Worm (Caenorhabditis elegans): Measurements from ENCODE around the gene F41C3.2.

Gene F41C3.2

DNA sequence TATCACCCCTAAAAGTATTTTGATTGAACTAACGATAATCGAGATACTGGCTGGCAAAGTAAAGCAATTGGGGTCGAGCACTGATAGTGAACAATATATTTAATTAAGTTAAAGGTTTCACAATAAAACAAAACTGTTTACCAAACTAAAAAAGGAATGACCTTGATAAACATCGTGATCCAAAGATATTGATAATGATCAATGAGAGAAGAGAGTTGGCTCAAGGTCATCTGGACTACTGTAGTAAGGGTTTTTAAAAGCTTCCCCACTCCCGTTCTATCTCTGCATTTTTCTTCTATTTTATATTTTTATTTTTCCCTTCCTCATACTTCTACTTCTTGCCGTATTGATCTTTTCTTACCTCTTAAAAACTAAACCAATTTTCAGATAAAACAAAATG is at the start of gene F41C3.2:
Gene F41C3.2, plus strand, starts transcription at position 388 of the 400 bp plus-strand sequence.
- TF ChIP-seq med-1 (GFP tag; optimal IDR thresholded peaks at IDR 0.05; ENCODE audit: insufficient read depth) (no peak), klf-2 (GFP tag; conservative IDR thresholded peaks at IDR 0.05) (no peak), ztf-29 (GFP tag; IDR thresholded peaks at IDR 0.05) (no peak), flt-1 (GFP tag; IDR thresholded peaks at IDR 0.05) (no peak), ztf-23 (GFP tag; IDR thresholded peaks at IDR 0.05) (no peak), cog-1 (tag; optimal IDR thresholded peaks at IDR 0.05) (no peak), tab-1 (GFP tag; IDR thresholded peaks at IDR 0.05) (no peak), ref-1 (GFP tag; conservative IDR thresholded peaks at IDR 0.05) (no peak), T22C8.4 (GFP tag; IDR thresholded peaks at IDR 0.05) (no peak)

DNA sequence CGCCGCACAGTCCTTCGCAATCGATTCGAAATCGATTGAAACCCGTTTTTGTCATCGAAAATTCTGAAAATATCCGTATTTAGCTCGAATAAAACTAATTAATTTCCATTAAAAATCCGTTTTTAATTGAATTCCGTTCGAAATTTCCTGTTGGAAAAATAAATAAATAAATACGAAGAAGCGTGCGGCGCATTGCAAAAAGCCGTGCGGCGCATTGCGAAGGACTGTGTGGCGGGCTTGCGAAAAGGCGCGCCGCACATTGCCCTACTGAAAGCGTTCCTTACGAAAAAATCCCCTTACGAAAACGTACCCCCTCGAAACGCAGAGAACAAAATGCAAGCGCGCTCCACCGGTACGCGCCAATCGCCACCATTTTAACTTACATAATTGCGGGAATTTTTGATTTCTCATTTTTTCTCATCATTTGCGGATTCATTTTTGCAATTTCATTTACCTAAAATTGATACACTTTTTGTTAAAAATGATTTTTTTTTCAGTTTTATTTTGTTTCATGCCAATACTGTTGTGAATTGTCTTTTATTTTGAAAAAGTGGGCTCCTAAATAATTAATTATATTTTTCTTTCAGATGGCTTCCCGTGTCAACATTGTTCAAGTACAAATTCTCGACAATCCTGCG is 48.2 kb upstream of the F41C3.2 start, which contains the start of gene unc-85:
Gene unc-85, plus strand, starts transcription at position 588 of the 638 bp plus-strand sequence.
- TF ChIP-seq flt-1 (GFP tag; IDR thresholded peaks at IDR 0.05) (peak; percentile 90), ztf-23 (GFP tag; IDR thresholded peaks at IDR 0.05) (peak; percentile 90), T22C8.4 (GFP tag; IDR thresholded peaks at IDR 0.05) (peak; percentile 18; the same call in 1 of the 2 replicates), klf-2 (GFP tag; conservative IDR thresholded peaks at IDR 0.05) (peak; percentile 71), med-1 (GFP tag; optimal IDR thresholded peaks at IDR 0.05; ENCODE audit: insufficient read depth) (peak; percentile 29), tab-1 (GFP tag; IDR thresholded peaks at IDR 0.05) (peak; percentile 70; the same call in 1 of the 2 replicates), ref-1 (GFP tag; conservative IDR thresholded peaks at IDR 0.05) (peak; percentile 57; the same call in 1 of the 2 replicates), cog-1 (tag; optimal IDR thresholded peaks at IDR 0.05) (peak; percentile 30), ztf-29 (GFP tag; IDR thresholded peaks at IDR 0.05) (peak; percentile 84)

DNA sequence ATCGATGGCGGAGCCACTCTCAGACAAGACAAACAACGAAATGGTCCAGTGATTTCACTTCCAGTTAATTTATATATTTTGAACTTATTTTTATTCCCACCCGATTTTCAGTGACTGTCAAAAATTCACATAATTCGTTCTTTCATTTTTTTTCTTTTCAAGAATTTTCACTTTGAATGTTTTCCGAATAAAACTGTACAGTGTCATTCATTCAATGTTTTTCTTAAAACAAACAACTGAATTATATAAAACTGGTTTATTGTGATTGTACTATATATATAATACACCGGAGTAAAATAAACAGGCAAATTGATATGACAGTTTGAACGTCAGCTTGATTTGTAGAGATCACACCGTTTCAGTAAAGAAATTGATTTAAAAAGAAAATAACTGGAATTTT is 46.8 kb upstream of the F41C3.2 start:
- no peak for TF ChIP-seq tab-1 (GFP tag; IDR thresholded peaks at IDR 0.05)
- TF ChIP-seq ztf-23 (GFP tag; IDR thresholded peaks at IDR 0.05), result no peak
- TF ChIP-seq cog-1 (tag; optimal IDR thresholded peaks at IDR 0.05), result no peak
- no peak for TF ChIP-seq T22C8.4 (GFP tag; IDR thresholded peaks at IDR 0.05)
- no peak for TF ChIP-seq klf-2 (GFP tag; conservative IDR thresholded peaks at IDR 0.05)
- TF ChIP-seq ref-1 (GFP tag; conservative IDR thresholded peaks at IDR 0.05), result no peak
- no peak for TF ChIP-seq med-1 (GFP tag; optimal IDR thresholded peaks at IDR 0.05; ENCODE audit: insufficient read depth)
- TF ChIP-seq flt-1 (GFP tag; IDR thresholded peaks at IDR 0.05), result no peak
- TF ChIP-seq ztf-29 (GFP tag; IDR thresholded peaks at IDR 0.05), result no peak

DNA sequence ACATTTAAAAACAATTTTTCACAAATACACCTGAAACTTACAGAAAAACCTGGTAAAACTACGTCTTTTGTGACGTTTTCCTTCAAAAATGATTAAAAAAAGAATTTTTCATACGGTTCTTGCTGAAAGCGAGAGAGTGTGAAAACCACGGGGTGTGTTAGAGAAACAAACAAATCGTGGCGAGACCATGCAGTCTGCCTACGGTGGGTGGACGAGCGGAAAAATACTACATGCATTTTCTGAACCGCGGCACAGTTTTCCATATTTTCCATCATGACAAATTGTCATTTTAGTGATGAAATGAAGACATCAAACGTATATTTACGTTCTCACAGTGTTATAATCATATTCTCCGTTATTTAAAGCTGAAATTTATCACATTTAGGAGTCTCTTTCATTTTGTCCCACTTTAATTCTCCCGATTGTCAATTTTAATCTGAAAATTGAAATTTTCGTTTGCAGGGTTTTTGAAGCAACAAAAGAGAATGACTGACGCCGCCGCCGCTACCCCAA is 43.4 kb upstream of the F41C3.2 start, which contains the start of the genes F10G7.9 and tsn-1:
Gene F10G7.9, minus strand, starts transcription at position 127 of the 513 bp plus-strand sequence.
Gene tsn-1, plus strand, starts transcription at position 463 of the 513 bp plus-strand sequence.
- no peak for TF ChIP-seq ref-1 (GFP tag; conservative IDR thresholded peaks at IDR 0.05)

DNA sequence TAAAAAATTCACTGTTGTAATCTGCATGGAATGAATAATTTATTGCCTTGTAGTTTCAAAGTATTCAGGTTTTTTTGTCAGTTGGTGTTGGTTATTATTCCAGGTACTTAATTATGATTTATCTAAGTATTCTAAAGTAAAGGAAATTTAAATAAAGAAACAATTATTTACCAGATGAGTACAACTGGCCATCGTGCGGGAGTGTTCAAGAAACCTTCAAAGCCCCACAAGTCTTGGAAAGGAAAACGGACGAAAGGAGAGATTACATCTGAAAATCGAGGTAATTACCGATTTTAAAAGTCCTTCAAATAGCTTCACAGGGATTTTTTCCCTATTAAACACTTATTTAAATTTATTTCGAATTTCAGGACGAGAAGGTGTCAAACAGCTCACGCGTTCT is 39.6 kb upstream of the F41C3.2 start, which contains the start of gene tag-151:
Gene tag-151, plus strand, starts transcription at position 158 of the 400 bp plus-strand sequence.
- TF ChIP-seq T22C8.4 (GFP tag; IDR thresholded peaks at IDR 0.05) (no peak), ztf-29 (GFP tag; IDR thresholded peaks at IDR 0.05) (no peak), flt-1 (GFP tag; IDR thresholded peaks at IDR 0.05) (no peak), tab-1 (GFP tag; IDR thresholded peaks at IDR 0.05) (no peak), ztf-23 (GFP tag; IDR thresholded peaks at IDR 0.05) (no peak), cog-1 (tag; optimal IDR thresholded peaks at IDR 0.05) (no peak), klf-2 (GFP tag; conservative IDR thresholded peaks at IDR 0.05) (no peak), med-1 (GFP tag; optimal IDR thresholded peaks at IDR 0.05; ENCODE audit: insufficient read depth) (no peak), ref-1 (GFP tag; conservative IDR thresholded peaks at IDR 0.05) (no peak)

DNA sequence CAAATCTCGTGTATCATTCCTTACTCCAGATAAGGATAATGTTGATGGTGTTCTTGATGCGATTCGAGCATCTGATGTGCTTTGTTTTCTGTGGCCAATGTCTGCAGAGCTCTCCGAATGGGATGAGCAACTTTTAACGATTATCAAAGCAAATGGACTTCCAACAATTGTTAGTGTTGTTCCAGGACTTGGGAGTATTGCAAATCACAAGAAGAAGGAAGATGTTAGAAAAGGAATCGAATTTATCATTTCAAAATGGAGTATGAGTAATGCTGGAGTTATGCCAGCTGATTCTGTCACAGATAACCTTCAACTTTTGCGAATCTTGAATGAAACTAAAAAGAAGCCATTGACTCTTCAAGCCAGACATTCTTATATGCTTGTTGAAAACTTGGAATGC is 39.0 kb upstream of the F41C3.2 start:
- TF ChIP-seq T22C8.4 (GFP tag; IDR thresholded peaks at IDR 0.05), result no peak
- no peak for TF ChIP-seq cog-1 (tag; optimal IDR thresholded peaks at IDR 0.05)
- TF ChIP-seq ztf-23 (GFP tag; IDR thresholded peaks at IDR 0.05), result no peak
- no peak for TF ChIP-seq tab-1 (GFP tag; IDR thresholded peaks at IDR 0.05)
- TF ChIP-seq med-1 (GFP tag; optimal IDR thresholded peaks at IDR 0.05; ENCODE audit: insufficient read depth), result no peak
- no peak for TF ChIP-seq ztf-29 (GFP tag; IDR thresholded peaks at IDR 0.05)
- no peak for TF ChIP-seq ref-1 (GFP tag; conservative IDR thresholded peaks at IDR 0.05)
- no peak for TF ChIP-seq klf-2 (GFP tag; conservative IDR thresholded peaks at IDR 0.05)
- TF ChIP-seq flt-1 (GFP tag; IDR thresholded peaks at IDR 0.05), result no peak

DNA sequence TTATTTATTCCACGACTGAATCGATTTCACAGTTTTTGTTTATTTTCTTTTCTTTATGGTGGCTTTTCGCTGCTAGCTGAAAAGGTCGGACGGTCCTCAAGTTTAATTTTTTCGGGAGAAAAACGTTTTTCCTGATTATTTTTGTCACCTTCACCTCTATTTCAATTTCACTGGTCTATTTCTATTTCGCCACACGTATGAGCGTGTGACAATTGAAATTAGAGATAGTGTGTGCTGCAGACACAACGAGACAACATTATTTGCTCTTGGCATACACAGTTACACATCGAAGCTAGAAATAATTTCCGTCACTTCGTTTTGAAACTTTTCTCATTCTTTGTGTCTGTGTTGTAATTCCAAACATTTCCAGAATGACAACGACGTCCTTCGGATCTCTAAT is 34.1 kb upstream of the F41C3.2 start, which contains the start of gene F41C3.8:
Gene F41C3.8, plus strand, starts transcription at position 371 of the 400 bp plus-strand sequence.
- TF ChIP-seq med-1 (GFP tag; optimal IDR thresholded peaks at IDR 0.05; ENCODE audit: insufficient read depth) (no peak), ref-1 (GFP tag; conservative IDR thresholded peaks at IDR 0.05) (no peak), klf-2 (GFP tag; conservative IDR thresholded peaks at IDR 0.05) (no peak), cog-1 (tag; optimal IDR thresholded peaks at IDR 0.05) (no peak), ztf-29 (GFP tag; IDR thresholded peaks at IDR 0.05) (no peak), flt-1 (GFP tag; IDR thresholded peaks at IDR 0.05) (no peak), ztf-23 (GFP tag; IDR thresholded peaks at IDR 0.05) (no peak), T22C8.4 (GFP tag; IDR thresholded peaks at IDR 0.05) (no peak), tab-1 (GFP tag; IDR thresholded peaks at IDR 0.05) (no peak)

DNA sequence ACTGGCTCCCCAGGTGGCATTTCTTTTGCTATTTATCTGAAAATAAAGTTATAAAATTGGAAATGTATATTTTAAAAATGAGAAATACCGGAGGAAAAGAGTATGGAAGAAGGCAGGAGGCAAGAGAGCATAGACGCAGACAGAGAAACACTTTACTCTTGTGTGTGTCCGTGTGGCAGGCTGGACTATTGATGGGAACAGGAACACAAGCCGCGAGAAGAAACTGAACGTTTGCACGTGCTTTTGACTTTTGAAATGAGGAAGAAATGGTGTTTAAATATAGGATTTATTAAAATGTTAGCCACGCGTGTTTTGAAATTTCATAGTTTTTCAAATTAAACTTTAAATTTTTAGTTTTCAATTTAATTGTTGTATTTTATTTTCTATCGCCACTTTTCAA is 23.6 kb upstream of the F41C3.2 start, which contains the start of gene F10G7.10:
Gene F10G7.10, minus strand, starts transcription at position 145 of the 400 bp plus-strand sequence.
- TF ChIP-seq tab-1 (GFP tag; IDR thresholded peaks at IDR 0.05), result no peak
- no peak for TF ChIP-seq cog-1 (tag; optimal IDR thresholded peaks at IDR 0.05)
- no peak for TF ChIP-seq ztf-23 (GFP tag; IDR thresholded peaks at IDR 0.05)
- TF ChIP-seq ref-1 (GFP tag; conservative IDR thresholded peaks at IDR 0.05), result no peak

DNA sequence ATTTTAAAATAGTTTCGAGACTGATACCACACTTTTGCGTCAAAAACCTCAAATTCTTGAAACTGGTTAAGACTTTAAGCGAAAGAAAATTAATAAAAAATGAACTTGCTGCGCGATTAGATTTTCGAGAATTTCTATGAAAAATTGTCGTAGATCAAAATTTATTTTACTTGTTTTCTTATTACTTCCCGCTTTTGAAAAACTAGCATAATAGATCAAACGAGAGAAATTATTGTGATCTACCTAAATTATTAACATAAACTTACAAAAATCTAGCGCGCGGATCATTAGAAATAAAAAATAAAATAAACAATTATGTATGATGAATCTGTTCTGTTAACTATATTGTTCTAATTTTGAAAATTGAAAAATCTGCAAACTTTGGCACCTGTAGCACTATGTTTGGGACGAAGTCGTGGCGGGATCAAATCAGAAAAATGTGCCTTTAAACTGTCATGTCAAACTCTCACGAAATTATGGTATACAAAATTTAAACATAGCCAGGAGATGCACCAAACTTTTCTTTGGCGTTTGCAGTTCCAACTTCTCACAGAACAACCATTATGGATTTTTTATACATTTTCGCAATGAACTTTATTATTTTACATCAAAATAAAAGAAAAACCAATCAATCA is 22.9 kb upstream of the F41C3.2 start:
- TF ChIP-seq klf-2 (GFP tag; conservative IDR thresholded peaks at IDR 0.05) (no peak), ref-1 (GFP tag; conservative IDR thresholded peaks at IDR 0.05) (no peak), med-1 (GFP tag; optimal IDR thresholded peaks at IDR 0.05; ENCODE audit: insufficient read depth) (no peak), flt-1 (GFP tag; IDR thresholded peaks at IDR 0.05) (no peak), tab-1 (GFP tag; IDR thresholded peaks at IDR 0.05) (no peak), cog-1 (tag; optimal IDR thresholded peaks at IDR 0.05) (no peak), ztf-23 (GFP tag; IDR thresholded peaks at IDR 0.05) (no peak), ztf-29 (GFP tag; IDR thresholded peaks at IDR 0.05) (no peak), T22C8.4 (GFP tag; IDR thresholded peaks at IDR 0.05) (no peak)

Data from whole organism, midembryonic.